Worm (Caenorhabditis elegans) whole organism, late embryonic: ENCODE measurements around the gene men-1.

Source experiments
- C08G9.2 ChIP-seq: sonication (generic microtip); optimal IDR thresholded peaks from 2 replicates; lab custom pipeline; 2016; ENCODE audit warnings: mild to moderate bottlenecking, missing genetic modification characterization, moderate library complexity, missing compliant biosample characterization
- F13H6.1 ChIP-seq: sonication (generic microtip); optimal IDR thresholded peaks from 2 replicates; lab custom pipeline; 2016; ENCODE audit warnings: missing genetic modification characterization, missing compliant biosample characterization
- K02D7.2 ChIP-seq: sonication (generic microtip); optimal IDR thresholded peaks from 2 replicates; lab custom pipeline; 2017; ENCODE audit warnings: mild to moderate bottlenecking, missing genetic modification characterization, missing compliant biosample characterization
- T23F11.4 ChIP-seq: fragments of 200-800 bp; sonication (Bioruptor generic); optimal IDR thresholded peaks from 2 replicates; lab custom pipeline; 2018; ENCODE audit warnings: mild to moderate bottlenecking, missing genetic modification characterization, missing compliant biosample characterization
- Y22D7AL.16 ChIP-seq: sonication (generic microtip); optimal IDR thresholded peaks from 2 replicates; lab custom pipeline; 2016; ENCODE audit warnings: missing genetic modification characterization, missing compliant biosample characterization
- ama-1 ChIP-seq: fragments of 150-350 bp; optimal IDR thresholded peaks from 2 replicates; lab custom pipeline; 2014
- ceh-2 ChIP-seq: sonication (generic microtip); optimal IDR thresholded peaks from 2 replicates; lab custom pipeline; 2016; ENCODE audit warnings: missing genotype, missing genetic modification characterization, missing compliant biosample characterization
- ceh-22 ChIP-seq: sonication (generic microtip); optimal IDR thresholded peaks from 2 replicates; lab custom pipeline; 2017; ENCODE audit warnings: missing biosample characterization, missing genetic modification characterization
- ceh-24 ChIP-seq: sonication (generic microtip); optimal IDR thresholded peaks from 2 replicates; lab custom pipeline; 2016; ENCODE audit warnings: mild to moderate bottlenecking, missing genetic modification characterization, missing compliant biosample characterization
- ceh-31 ChIP-seq: sonication (generic microtip); optimal IDR thresholded peaks from 2 replicates; lab custom pipeline; 2016; ENCODE audit warnings: missing genetic modification characterization, missing compliant biosample characterization
- ceh-34 ChIP-seq: sonication (generic microtip); optimal IDR thresholded peaks from 2 replicates; lab custom pipeline; 2016; ENCODE audit warnings: mild to moderate bottlenecking, missing genetic modification characterization, missing compliant biosample characterization
- elt-2 ChIP-seq: sonication (generic microtip); optimal IDR thresholded peaks from 2 replicates; lab custom pipeline; 2016; ENCODE audit warnings: missing genetic modification reagents, missing genetic modification characterization, missing compliant biosample characterization
- elt-4 ChIP-seq: sonication (generic microtip); optimal IDR thresholded peaks from 2 replicates; lab custom pipeline; 2016; ENCODE audit warnings: missing genetic modification characterization, missing compliant biosample characterization
- eyg-1 ChIP-seq: sonication (generic microtip); optimal IDR thresholded peaks from 2 replicates; lab custom pipeline; 2016; ENCODE audit warnings: missing genotype, missing genetic modification characterization, missing compliant biosample characterization
- fax-1 ChIP-seq: sonication (generic microtip); optimal IDR thresholded peaks from 2 replicates; lab custom pipeline; 2016; ENCODE audit warnings: missing genotype, missing genetic modification characterization, missing compliant biosample characterization
- fkh-10 ChIP-seq: fragments of 150-350 bp; optimal IDR thresholded peaks from 2 replicates; lab custom pipeline; 2014; ENCODE audit warnings: missing biosample characterization, missing genetic modification reagents, missing genetic modification characterization
- gmeb-2 ChIP-seq: sonication (generic microtip); optimal IDR thresholded peaks from 2 replicates; lab custom pipeline; 2016; ENCODE audit warnings: missing genetic modification characterization, inconsistent platforms, missing compliant biosample characterization
- hlh-30 ChIP-seq: sonication (generic microtip); optimal IDR thresholded peaks from 2 replicates; lab custom pipeline; 2017; ENCODE audit warnings: antibody characterized with exemption, missing genetic modification characterization, missing compliant biosample characterization; ENCODE audit not compliant: insufficient read depth
- hlh-6 ChIP-seq: sonication (generic microtip); optimal IDR thresholded peaks from 2 replicates; lab custom pipeline; 2016; ENCODE audit warnings: missing genotype, missing genetic modification characterization, missing compliant biosample characterization
- lin-11 ChIP-seq: fragments of 200-800 bp; sonication (Bioruptor generic); optimal IDR thresholded peaks from 2 replicates; lab custom pipeline; 2018; ENCODE audit warnings: mild to moderate bottlenecking, missing genetic modification characterization, missing compliant biosample characterization
- madf-2 ChIP-seq: sonication (generic microtip); optimal IDR thresholded peaks from 2 replicates; lab custom pipeline; 2017; ENCODE audit warnings: missing genetic modification characterization, missing compliant biosample characterization
- nfya-1 ChIP-seq: sonication (generic microtip); optimal IDR thresholded peaks from 2 replicates; lab custom pipeline; 2017; ENCODE audit warnings: missing genetic modification characterization, mild to moderate bottlenecking, missing compliant biosample characterization, antibody characterized with exemption, moderate library complexity
- nhr-11 ChIP-seq: fragments of 150-350 bp; optimal IDR thresholded peaks from 2 replicates; lab custom pipeline; 2014; ENCODE audit warnings: missing biosample characterization, missing genetic modification characterization
- nhr-232 ChIP-seq: sonication (generic microtip); optimal IDR thresholded peaks from 2 replicates; lab custom pipeline; 2016; ENCODE audit warnings: missing genetic modification characterization, missing compliant biosample characterization
- pag-3 ChIP-seq: sonication (generic microtip); optimal IDR thresholded peaks from 2 replicates; lab custom pipeline; 2016; ENCODE audit warnings: missing compliant biosample characterization, missing genetic modification characterization, borderline replicate concordance
- pat-9 ChIP-seq: fragments of 200-800 bp; sonication (Bioruptor generic); optimal IDR thresholded peaks from 2 replicates; lab custom pipeline; 2018; ENCODE audit warnings: mild to moderate bottlenecking, missing genetic modification characterization, moderate library complexity, missing compliant biosample characterization
- pax-1 ChIP-seq: fragments of 150-350 bp; optimal IDR thresholded peaks from 2 replicates; lab custom pipeline; 2014; ENCODE audit warnings: missing biosample characterization, missing genetic modification characterization
- pha-2 ChIP-seq: sonication (generic microtip); optimal IDR thresholded peaks from 2 replicates; lab custom pipeline; 2017; ENCODE audit warnings: mild to moderate bottlenecking, missing genetic modification characterization, missing compliant biosample characterization
- pha-4 ChIP-seq: fragments of 150-350 bp; optimal IDR thresholded peaks from 2 replicates; lab custom pipeline; 2018; ENCODE audit warnings: missing biosample characterization, missing genetic modification reagents, missing genetic modification characterization
- pqm-1 ChIP-seq: sonication (generic microtip); optimal IDR thresholded peaks from 2 replicates; lab custom pipeline; 2016; ENCODE audit warnings: missing genetic modification characterization, missing compliant biosample characterization
- sdc-2 ChIP-seq: sonication (generic microtip); optimal IDR thresholded peaks from 2 replicates; lab custom pipeline; 2016; ENCODE audit warnings: missing genotype, missing genetic modification characterization, missing compliant biosample characterization
- sox-4 ChIP-seq: sonication (generic microtip); optimal IDR thresholded peaks from 2 replicates; lab custom pipeline; 2017; ENCODE audit warnings: mild to moderate bottlenecking, missing genetic modification characterization, inconsistent platforms, missing compliant biosample characterization
- syd-9 ChIP-seq: sonication (generic microtip); optimal IDR thresholded peaks from 2 replicates; lab custom pipeline; 2016; ENCODE audit warnings: mild to moderate bottlenecking, missing genetic modification characterization, moderate library complexity, missing compliant biosample characterization
- tbx-2 ChIP-seq: sonication (generic microtip); optimal IDR thresholded peaks from 2 replicates; lab custom pipeline; 2016; ENCODE audit warnings: missing genetic modification characterization, missing compliant biosample characterization
- unc-3 ChIP-seq, 2 experiments: fragments of 200-800 bp in 1 of 2; sonication (Bioruptor generic) in 1 of 2; sonication (generic microtip) in 1 of 2; conservative IDR thresholded peaks in 1 of 2; optimal IDR thresholded peaks in 1 of 2; 2 replicates each; pipeline versions ENCODE4 v1.3.6 to Lab custom; 2016 to 2022; ENCODE audit warnings: missing compliant biosample characterization in 2 of 2, missing genetic modification characterization in 2 of 2, missing genetic modification reagents in 1 of 2
- unc-55 ChIP-seq: sonication (generic microtip); optimal IDR thresholded peaks from 2 replicates; lab custom pipeline; 2017; ENCODE audit warnings: missing biosample characterization, missing genetic modification reagents, missing genetic modification characterization
- unc-86 ChIP-seq: sonication (generic microtip); optimal IDR thresholded peaks from 2 replicates; lab custom pipeline; 2016; ENCODE audit warnings: missing genetic modification characterization, missing compliant biosample characterization

Gene men-1

DNA sequence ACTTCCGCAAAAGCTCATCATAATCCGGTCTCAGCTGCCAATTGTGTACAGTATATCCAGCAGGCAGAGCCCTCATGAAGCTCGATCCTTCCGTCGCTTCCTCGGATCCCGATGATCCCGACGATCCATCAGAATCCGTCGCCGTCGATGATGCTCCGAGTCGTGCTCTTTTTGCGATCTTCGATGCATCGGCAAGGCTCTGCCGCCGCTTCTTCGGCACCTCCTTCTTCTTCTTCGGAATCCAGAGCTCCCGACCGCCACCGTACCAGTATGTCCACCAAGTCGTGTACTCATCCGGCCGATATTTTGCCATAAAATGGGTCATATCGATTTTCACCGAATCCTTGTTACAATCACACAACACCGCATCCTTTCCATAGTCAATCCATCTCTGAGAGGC, 6.0 kb upstream of the men-1 start:
- TF ChIP-seq elt-4 (tag; lab: Kevin White, UChicago) (peak; percentile 83), C08G9.2 (tag; lab: Kevin White, UChicago) (no peak)

ce11 chrII:14237245-14237806, 3.4 kb upstream of the men-1 start:
- TF ChIP-seq madf-2 (tag; lab: Kevin White, UChicago) = no peak
- no peak for TF ChIP-seq pax-1
- no peak for TF ChIP-seq ceh-31 (tag; lab: Kevin White, UChicago)
- TF ChIP-seq nhr-11 (tag; lab: Kevin White, UChicago) = no peak
- peak; percentile 17 for TF ChIP-seq sdc-2 (tag; lab: Kevin White, UChicago)

- TF ChIP-seq C08G9.2 (tag; lab: Kevin White, UChicago) = no peak
- no peak for TF ChIP-seq nhr-232 (tag; lab: Kevin White, UChicago)
- TF ChIP-seq hlh-30 = no peak
- no peak for TF ChIP-seq sox-4 (tag; lab: Kevin White, UChicago)
- no peak for TF ChIP-seq ama-1 (lab: Kevin White, UChicago)
- no peak for TF ChIP-seq pat-9 (tag; lab: Kevin White, UChicago)
- TF ChIP-seq F13H6.1 (tag; lab: Kevin White, UChicago) = no peak
- TF ChIP-seq ceh-24 (tag; lab: Kevin White, UChicago) = no peak
- no peak for TF ChIP-seq unc-3 (GFP tag; conservative IDR thresholded peaks at IDR 0.05; lab: Robert Waterston, UW)
- no peak for TF ChIP-seq unc-3 (tag; optimal IDR thresholded peaks at IDR 0.05; lab: Kevin White, UChicago)
- no peak for TF ChIP-seq syd-9
- TF ChIP-seq ceh-22 (tag; lab: Kevin White, UChicago) = no peak
- TF ChIP-seq pqm-1 (tag; lab: Kevin White, UChicago) = no peak
- TF ChIP-seq elt-2 = no peak
- TF ChIP-seq nfya-1 = no peak
- TF ChIP-seq fkh-10 (GFP tag; lab: Kevin White, UChicago) = no peak
- TF ChIP-seq unc-86 = no peak
- TF ChIP-seq T23F11.4 (GFP tag; lab: Kevin White, UChicago) = no peak
- TF ChIP-seq ceh-34 (tag; lab: Kevin White, UChicago) = no peak
- TF ChIP-seq ceh-2 (tag; lab: Kevin White, UChicago) = no peak
Measured at ce11 chrII:14236569-14236968, 2.6 kb upstream of the men-1 start.

DNA sequence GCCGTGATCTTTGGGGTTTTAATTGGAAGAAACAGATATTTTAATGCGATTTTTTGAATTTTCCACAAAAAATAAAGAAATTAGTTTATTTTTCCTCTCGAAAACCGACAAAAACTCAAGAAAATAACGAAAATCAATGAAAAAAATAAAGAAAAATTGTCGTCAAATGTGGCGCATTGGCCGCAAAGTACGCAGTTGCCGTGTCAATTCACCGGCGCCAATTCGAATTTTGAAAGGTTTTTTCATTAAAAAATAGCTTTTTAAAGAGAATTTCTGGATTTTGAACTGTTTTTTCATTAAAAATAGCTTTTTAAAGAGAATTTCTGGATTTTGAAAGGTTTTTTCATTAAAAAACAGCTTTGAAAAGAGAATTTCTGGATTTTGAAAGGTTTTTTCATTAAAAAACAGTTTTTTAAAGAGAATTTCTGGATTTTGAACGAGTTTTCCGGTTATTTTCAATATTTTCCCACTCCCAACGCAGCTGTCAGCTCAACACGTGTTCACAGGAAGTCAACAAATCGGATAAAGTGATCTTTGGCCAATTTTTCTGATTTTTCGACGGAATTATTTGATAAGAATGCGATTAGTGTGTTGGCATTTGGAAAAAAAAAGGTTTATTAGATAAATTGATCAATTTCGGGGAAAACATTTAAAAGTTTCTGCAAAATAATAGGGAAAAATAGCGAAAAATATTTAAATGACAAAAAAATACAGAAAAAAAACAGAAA, 619 bp upstream of the men-1 start:
- TF ChIP-seq gmeb-2 (tag; lab: Kevin White, UChicago) (no peak), fax-1 (no peak), tbx-2 (tag; lab: Kevin White, UChicago) (no peak), pag-3 (no peak), eyg-1 (no peak), pha-2 (tag; lab: Kevin White, UChicago) (no peak)

ce11 chrII:14230938-14231337, 3.0 kb downstream of the men-1 start:
- TF ChIP-seq Y22D7AL.16 (tag; lab: Kevin White, UChicago) (no peak), K02D7.2 (tag; lab: Kevin White, UChicago) (no peak), ceh-24 (tag; lab: Kevin White, UChicago) (no peak), hlh-6 (tag; lab: Kevin White, UChicago) (no peak), pha-4 (tag; lab: Kevin White, UChicago) (no peak), unc-55 (no peak), lin-11 (tag; lab: Kevin White, UChicago) (no peak), hlh-30 (no peak), ceh-2 (tag; lab: Kevin White, UChicago) (no peak)
